Fruit fly (Drosophila melanogaster) whole organism, embryonic: ENCODE results near the gene trem.

Experiments used
- Bgb ChIP-seq: fragments of 200-800 bp; sonication (Bioruptor generic); IDR thresholded peaks from 2 replicates; pipeline ENCODE4 v1.3.6; 2022; ENCODE audit warnings: missing biosample characterization, missing genetic modification characterization; ENCODE audit not compliant: partially characterized antibody
- CG10321 ChIP-seq: fragments of 200-800 bp; sonication (Bioruptor generic); IDR thresholded peaks from 2 replicates; pipeline ENCODE4 v1.3.6; 2022; ENCODE audit warnings: missing biosample characterization, missing genetic modification characterization
- CG11093 ChIP-seq: fragments of 200-800 bp; sonication (Bioruptor generic); IDR thresholded peaks from 3 replicates; pipeline ENCODE4 v1.3.6; 2022; ENCODE audit warnings: missing biosample characterization, missing genetic modification characterization
- CG11560 ChIP-seq: fragments of 200-800 bp; sonication (Bioruptor generic); IDR thresholded peaks from 3 replicates; pipeline ENCODE4 v1.3.6; 2022; ENCODE audit warnings: missing biosample characterization, missing genetic modification characterization
- CG12219 ChIP-seq: fragments of 200-800 bp; sonication (Bioruptor generic); optimal IDR thresholded peaks from 3 replicates; lab custom pipeline; 2018; ENCODE audit warnings: missing biosample characterization, mild to moderate bottlenecking, missing genetic modification characterization
- CG14710 ChIP-seq: fragments of 200-800 bp; sonication (Bioruptor generic); optimal IDR thresholded peaks from 3 replicates; lab custom pipeline; 2019; ENCODE audit warnings: missing biosample characterization, mild to moderate bottlenecking, missing genetic modification characterization, moderate library complexity
- CG15479 ChIP-seq: fragments of 200-800 bp; sonication (Bioruptor generic); optimal IDR thresholded peaks from 3 replicates; lab custom pipeline; 2019; ENCODE audit warnings: missing biosample characterization, mild to moderate bottlenecking, missing genetic modification characterization, moderate library complexity
- CG16813 ChIP-seq: fragments of 200-800 bp; sonication (Bioruptor generic); IDR thresholded peaks from 3 replicates; pipeline ENCODE4 v1.3.6; 2022; ENCODE audit warnings: missing biosample characterization, missing genetic modification characterization; ENCODE audit not compliant: partially characterized antibody
- CG17612 ChIP-seq: fragments of 200-800 bp; sonication (Bioruptor generic); IDR thresholded peaks from 2 replicates; pipeline ENCODE4 v1.3.6; 2022; ENCODE audit warnings: missing biosample characterization, missing genetic modification characterization
- CG2875 ChIP-seq: fragments of 200-800 bp; sonication (Bioruptor generic); optimal IDR thresholded peaks from 2 replicates; lab custom pipeline; 2017; ENCODE audit warnings: missing biosample characterization, mild to moderate bottlenecking, missing genetic modification characterization, missing genetic modification reagents
- CG2889 ChIP-seq: fragments of 200-800 bp; sonication (Bioruptor generic); IDR thresholded peaks from 3 replicates; pipeline ENCODE4 v1.3.6; 2022; ENCODE audit warnings: missing biosample characterization, missing genetic modification characterization
- CG31388 ChIP-seq: fragments of 200-800 bp; sonication (Bioruptor generic); optimal IDR thresholded peaks from 2 replicates; lab custom pipeline; 2016; ENCODE audit warnings: missing biosample characterization, missing genetic modification characterization
- CG34376 ChIP-seq: fragments of 200-800 bp; sonication (Bioruptor generic); optimal IDR thresholded peaks from 2 replicates; lab custom pipeline; 2018; ENCODE audit warnings: missing biosample characterization, mild to moderate bottlenecking, missing genetic modification characterization
- CG4730 ChIP-seq: fragments of 200-800 bp; sonication (Bioruptor generic); IDR thresholded peaks from 2 replicates; pipeline ENCODE4 v1.3.6; 2022; ENCODE audit warnings: missing biosample characterization, missing genetic modification characterization
- CG5180 ChIP-seq: fragments of 200-800 bp; sonication (Bioruptor generic); optimal IDR thresholded peaks from 3 replicates; lab custom pipeline; 2017; ENCODE audit warnings: missing biosample characterization, missing genetic modification characterization, mild to moderate bottlenecking, moderate library complexity, missing genetic modification reagents
- CG6272 ChIP-seq: fragments of 200-800 bp; sonication (Bioruptor generic); IDR thresholded peaks from 2 replicates; pipeline ENCODE4 v1.3.6; 2022; ENCODE audit warnings: missing biosample characterization, missing genetic modification characterization
- CG6854 ChIP-seq: fragments of 200-800 bp; sonication (Bioruptor generic); optimal IDR thresholded peaks from 3 replicates; lab custom pipeline; 2017; ENCODE audit warnings: missing biosample characterization, mild to moderate bottlenecking, missing genetic modification characterization
- CG7271 ChIP-seq: fragments of 200-800 bp; sonication (Bioruptor generic); optimal IDR thresholded peaks from 2 replicates; lab custom pipeline; 2018; ENCODE audit warnings: missing biosample characterization, mild to moderate bottlenecking, missing genetic modification characterization, moderate library complexity
- CG8359 ChIP-seq: fragments of 200-800 bp; sonication (Bioruptor generic); optimal IDR thresholded peaks from 2 replicates; lab custom pipeline; 2017; ENCODE audit warnings: missing biosample characterization, mild to moderate bottlenecking, missing genetic modification characterization, borderline replicate concordance
- CG9876 ChIP-seq: fragments of 200-800 bp; sonication (Bioruptor generic); optimal IDR thresholded peaks from 2 replicates; lab custom pipeline; 2016; ENCODE audit warnings: missing biosample characterization, missing genetic modification characterization
- Camta ChIP-seq: fragments of 200-800 bp; sonication (Bioruptor generic); optimal IDR thresholded peaks from 2 replicates; lab custom pipeline; 2016; ENCODE audit warnings: missing biosample characterization, missing genetic modification characterization
- D19A ChIP-seq: fragments of 200-800 bp; optimal IDR thresholded peaks from 3 replicates; lab custom pipeline; 2019; ENCODE audit warnings: missing biosample characterization, mild to moderate bottlenecking, missing genetic modification characterization, moderate library complexity
- HLHmδ ChIP-seq: fragments of 200-800 bp; sonication (Bioruptor generic); optimal IDR thresholded peaks from 2 replicates; lab custom pipeline; 2018; ENCODE audit warnings: missing biosample characterization, mild to moderate bottlenecking, missing genetic modification characterization, moderate library complexity
- Hr51 ChIP-seq, 2 experiments: fragments of 200-800 bp; sonication (Bioruptor generic); optimal IDR thresholded peaks; 2 replicates in 1 of 2; 3 replicates in 1 of 2; lab custom pipeline; 2016 to 2018; ENCODE audit warnings: missing biosample characterization in 2 of 2, missing genetic modification characterization in 2 of 2, mild to moderate bottlenecking in 1 of 2, moderate library complexity in 1 of 2
- Jarid2 ChIP-seq: fragments of 200-800 bp; sonication (Bioruptor generic); optimal IDR thresholded peaks from 3 replicates; lab custom pipeline; 2017; ENCODE audit warnings: mild to moderate bottlenecking, missing biosample characterization, missing genetic modification reagents, missing genetic modification characterization
- NC2α ChIP-seq: fragments of 200-800 bp; sonication (Bioruptor generic); optimal IDR thresholded peaks from 2 replicates; lab custom pipeline; 2016; ENCODE audit warnings: missing biosample characterization, missing genetic modification characterization
- Ptx1 ChIP-seq: fragments of 200-800 bp; sonication (Bioruptor generic); IDR thresholded peaks from 2 replicates; pipeline ENCODE4 v1.3.6; 2022; ENCODE audit warnings: missing biosample characterization, missing genetic modification characterization
- Ssrp ChIP-seq: fragments of 200-800 bp; sonication (Bioruptor generic); optimal IDR thresholded peaks from 2 replicates; lab custom pipeline; 2018; ENCODE audit warnings: missing biosample characterization, mild to moderate bottlenecking, missing genetic modification characterization, moderate library complexity
- Vsx1 ChIP-seq: fragments of 200-800 bp; sonication (Bioruptor generic); optimal IDR thresholded peaks from 2 replicates; lab custom pipeline; 2017; ENCODE audit warnings: missing biosample characterization, mild to moderate bottlenecking, missing genetic modification characterization, missing genetic modification reagents
- ap ChIP-seq: fragments of 200-800 bp; sonication (Bioruptor generic); IDR thresholded peaks from 2 replicates; pipeline ENCODE4 v1.3.6; 2022; ENCODE audit warnings: missing biosample characterization, missing genetic modification characterization
- cas ChIP-seq: fragments of 200-800 bp; sonication (Bioruptor generic); IDR thresholded peaks from 2 replicates; pipeline ENCODE4 v1.3.6; 2022; ENCODE audit warnings: missing biosample characterization, missing genetic modification characterization
- crol ChIP-seq: fragments of 200-800 bp; sonication (Bioruptor generic); IDR thresholded peaks from 2 replicates; pipeline ENCODE4 v1.3.6; 2022; ENCODE audit warnings: missing biosample characterization, missing genetic modification characterization
- dimm ChIP-seq: fragments of 200-800 bp; sonication (Bioruptor generic); IDR thresholded peaks from 2 replicates; pipeline ENCODE4 v1.3.6; 2022; ENCODE audit warnings: missing biosample characterization, missing genetic modification characterization
- dmrt99B ChIP-seq: fragments of 200-800 bp; sonication (Bioruptor generic); optimal IDR thresholded peaks from 2 replicates; lab custom pipeline; 2018; ENCODE audit warnings: missing biosample characterization, mild to moderate bottlenecking, missing genetic modification characterization, moderate library complexity
- esg ChIP-seq: fragments of 200-800 bp; sonication (Bioruptor generic); conservative IDR thresholded peaks from 2 replicates; pipeline ENCODE4 v1.3.6; 2022; ENCODE audit warnings: missing biosample characterization, missing genetic modification characterization
- gcm ChIP-seq: fragments of 200-800 bp; sonication (Bioruptor generic); optimal IDR thresholded peaks from 2 replicates; lab custom pipeline; 2019; ENCODE audit warnings: missing biosample characterization, mild to moderate bottlenecking, missing genetic modification characterization, moderate library complexity
- gem ChIP-seq: fragments of 200-800 bp; sonication (Bioruptor generic); optimal IDR thresholded peaks from 2 replicates; lab custom pipeline; 2019; ENCODE audit warnings: missing biosample characterization, mild to moderate bottlenecking, missing genetic modification characterization, moderate library complexity
- ham ChIP-seq: fragments of 200-800 bp; sonication (Bioruptor generic); IDR thresholded peaks from 2 replicates; pipeline ENCODE4 v1.3.6; 2022; ENCODE audit warnings: missing biosample characterization, missing genetic modification characterization
- hth ChIP-seq: fragments of >200 bp; optimal IDR thresholded peaks from 2 replicates; lab custom pipeline; 2017; ENCODE audit warnings: inconsistent platforms
- jigr1 ChIP-seq: fragments of 200-800 bp; sonication (Bioruptor generic); IDR thresholded peaks from 3 replicates; pipeline ENCODE4 v1.3.6; 2022; ENCODE audit warnings: missing biosample characterization, missing genetic modification characterization
- maf-S ChIP-seq: fragments of 200-800 bp; sonication (Bioruptor generic); optimal IDR thresholded peaks from 2 replicates; lab custom pipeline; 2016; ENCODE audit warnings: missing biosample characterization, missing genetic modification characterization
- odd ChIP-seq: fragments of 200-800 bp; sonication (Bioruptor generic); optimal IDR thresholded peaks from 2 replicates; lab custom pipeline; 2017; ENCODE audit warnings: missing biosample characterization, mild to moderate bottlenecking, missing genetic modification characterization
- otp ChIP-seq: fragments of 200-800 bp; sonication (Bioruptor generic); IDR thresholded peaks from 3 replicates; pipeline ENCODE4, ENCODE4 v1.3.6; 2022; ENCODE audit warnings: missing biosample characterization, missing genetic modification characterization
- psq ChIP-seq: fragments of 200-800 bp; sonication (Bioruptor generic); optimal IDR thresholded peaks from 2 replicates; lab custom pipeline; 2017; ENCODE audit warnings: missing biosample characterization, missing genetic modification characterization
- ranshi ChIP-seq: fragments of 200-800 bp; sonication (Bioruptor generic); IDR thresholded peaks from 2 replicates; pipeline ENCODE4 v1.3.6; 2022; ENCODE audit warnings: missing biosample characterization, missing genetic modification characterization
- ro ChIP-seq: fragments of 200-800 bp; sonication (Bioruptor generic); IDR thresholded peaks from 2 replicates; pipeline ENCODE4 v1.3.6; 2022; ENCODE audit warnings: missing biosample characterization, missing genetic modification characterization
- sc ChIP-seq, 3 experiments: fragments of >200 bp in 2 of 3; fragments of 200-800 bp in 1 of 3; sonication (Bioruptor generic) in 1 of 3; optimal IDR thresholded peaks; 2 replicates in 2 of 3; 3 replicates in 1 of 3; lab custom pipeline; 2017; ENCODE audit warnings: mild to moderate bottlenecking in 1 of 3, missing biosample characterization in 1 of 3, missing genetic modification characterization in 1 of 3, missing genetic modification reagents in 1 of 3
- sens-2 ChIP-seq: fragments of 200-800 bp; sonication (Bioruptor generic); IDR thresholded peaks from 2 replicates; pipeline ENCODE4 v1.3.6; 2022; ENCODE audit warnings: missing biosample characterization, missing genetic modification characterization
- slbo ChIP-seq: fragments of 200-800 bp; sonication (Bioruptor generic); IDR thresholded peaks from 2 replicates; pipeline ENCODE4 v1.3.6; 2022; ENCODE audit warnings: missing biosample characterization, missing genetic modification characterization
- vfl ChIP-seq: fragments of 200-800 bp; sonication (Bioruptor generic); optimal IDR thresholded peaks from 2 replicates; lab custom pipeline; 2016; ENCODE audit warnings: missing biosample characterization, missing genetic modification characterization

trem gene

dm6 chr3R:20035887-20036286 lies 4.8 kb upstream of the trem start, which contains the start of gene Regnase-1 (continued):
- TF ChIP-seq CG16813 (GFP tag; lab: Robert Waterston, UW): peak; percentile 96
- no peak for TF ChIP-seq sc (optimal IDR thresholded peaks at IDR 0.05; lab: Kevin White, UChicago)
- peak; percentile 89 for TF ChIP-seq sc (GFP tag; optimal IDR thresholded peaks at IDR 0.05; lab: Kevin White, UChicago)
- TF ChIP-seq dimm (GFP tag; lab: Robert Waterston, UW): peak; percentile 57; the same call in 1 of the 2 replicates
- peak; percentile 98 for TF ChIP-seq CG7271 (tag; lab: Kevin White, UChicago)
- TF ChIP-seq Bgb (GFP tag; lab: Robert Waterston, UW): peak; percentile 98
- peak; percentile 94 for TF ChIP-seq HLHmδ
- peak; percentile 95 for TF ChIP-seq Vsx1
- TF ChIP-seq CG5180 (GFP tag; lab: Kevin White, UChicago): peak; percentile 82
- TF ChIP-seq hth (lab: Kevin White, UChicago): no peak
- peak; percentile 85 for TF ChIP-seq dmrt99B (tag; lab: Kevin White, UChicago)
- no peak for TF ChIP-seq ro (GFP tag; lab: Robert Waterston, UW)
- peak; percentile 78 for TF ChIP-seq vfl
- TF ChIP-seq ap: peak; percentile 79
- TF ChIP-seq CG9876 (GFP tag; lab: Kevin White, UChicago): peak; percentile 89
- TF ChIP-seq esg (GFP tag; lab: Robert Waterston, UW): 0 out of 2 replicates have a peak, but pooled peaks have one; percentile 15
- TF ChIP-seq psq: peak; percentile 78
- TF ChIP-seq CG11093: no peak; the same call in 2 of the 3 replicates
- TF ChIP-seq D19A (tag; lab: Kevin White, UChicago): no peak
- TF ChIP-seq odd (GFP tag; lab: Kevin White, UChicago): peak; percentile 95
- peak; percentile 94 for TF ChIP-seq CG2875 (GFP tag; lab: Kevin White, UChicago)
- TF ChIP-seq CG8359 (GFP tag; lab: Kevin White, UChicago): peak; percentile 86
- TF ChIP-seq Jarid2: peak; percentile 78
- TF ChIP-seq gem (tag; lab: Kevin White, UChicago): peak; percentile 78
- peak; percentile 79 for TF ChIP-seq slbo
- TF ChIP-seq CG34376 (GFP tag; lab: Kevin White, UChicago): peak; percentile 97
- TF ChIP-seq CG11560 (tag; lab: Robert Waterston, UW): no peak
- no peak for TF ChIP-seq jigr1
- TF ChIP-seq maf-S: peak; percentile 84
- peak; percentile 59 for TF ChIP-seq CG15479
- peak; percentile 61; the same call in 1 of the 2 replicates for TF ChIP-seq CG17612 (GFP tag; lab: Robert Waterston, UW)
- TF ChIP-seq CG14710: peak; percentile 91
- TF ChIP-seq ham (GFP tag; lab: Robert Waterston, UW): peak; percentile 63; the same call in 1 of the 2 replicates
- peak; percentile 93 for TF ChIP-seq CG6854 (GFP tag; lab: Kevin White, UChicago)
- peak; percentile 75 for TF ChIP-seq cas
- peak; percentile 87 for TF ChIP-seq Hr51 (GFP tag; optimal IDR thresholded peaks at IDR 0.05; lab: Kevin White, UChicago)
- TF ChIP-seq Ptx1: peak; percentile 80
- TF ChIP-seq CG2889 (GFP tag; lab: Robert Waterston, UW): 0 out of 3 replicates have a peak, but pooled peaks have one; percentile 35
- TF ChIP-seq CG12219 (GFP tag; lab: Kevin White, UChicago): peak; percentile 93
- peak; percentile 86 for TF ChIP-seq NC2α (GFP tag; lab: Kevin White, UChicago)
- TF ChIP-seq otp (GFP tag; lab: Robert Waterston, UW): peak; percentile 95
- TF ChIP-seq CG4730: peak; percentile 73
- peak; percentile 94 for TF ChIP-seq gcm
- TF ChIP-seq crol (GFP tag; lab: Robert Waterston, UW): no peak
- peak; percentile 77 for TF ChIP-seq CG6272
- TF ChIP-seq Camta (GFP tag; lab: Kevin White, UChicago): peak; percentile 90
- TF ChIP-seq ranshi (GFP tag; lab: Robert Waterston, UW): peak; percentile 76; the same call in 1 of the 2 replicates
- TF ChIP-seq CG10321 (GFP tag; lab: Robert Waterston, UW): peak; percentile 66
- peak; percentile 49 for TF ChIP-seq CG31388 (GFP tag; lab: Kevin White, UChicago)
- peak; percentile 65 for TF ChIP-seq Ssrp
- peak; percentile 94 for TF ChIP-seq sens-2 (GFP tag; lab: Robert Waterston, UW)
